Fruit fly (Drosophila melanogaster) Kc167 (cell line): Measurements from ENCODE around the gene Chd3.

Source experiments
- Sin3A ChIP-seq: fragments of >200 bp; optimal IDR thresholded peaks from 2 replicates; lab custom pipeline; 2018; ENCODE audit warnings: missing external identifiers
- h ChIP-seq: fragments of >200 bp; optimal IDR thresholded peaks from 3 replicates; lab custom pipeline; 2018; ENCODE audit warnings: missing external identifiers
- psq ChIP-seq: fragments of >200 bp; optimal IDR thresholded peaks from 2 replicates; lab custom pipeline; 2017; ENCODE audit warnings: missing external identifiers

DNA sequence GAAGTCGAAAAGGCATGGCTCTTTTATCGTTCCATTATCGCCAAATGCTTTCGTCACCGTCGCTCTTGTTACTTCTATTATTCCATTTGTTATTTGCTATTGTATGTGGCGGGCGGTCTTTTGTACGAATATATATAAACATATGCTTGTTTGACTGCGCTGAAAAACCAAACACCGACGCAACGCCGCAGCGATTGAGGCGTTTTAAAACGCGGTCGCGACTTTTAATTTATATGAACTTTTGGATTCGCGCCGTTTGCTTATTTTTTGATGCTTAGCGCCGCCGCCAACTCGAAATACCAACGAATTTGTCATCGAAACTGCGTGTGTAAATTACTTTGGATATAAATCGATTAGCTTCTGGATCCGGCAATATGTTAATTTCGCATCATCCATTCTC, 50.2 kb downstream of the Chd3 start:
- TF ChIP-seq psq (lab: Kevin White, UChicago): no peak
- no peak for TF ChIP-seq Sin3A (lab: Kevin White, UChicago)
- no peak for TF ChIP-seq h (lab: Kevin White, UChicago)
